Worm (Caenorhabditis elegans) whole organism, L4/young adult: ENCODE data around the gene mdt-22.

Source experiments
- W03F9.2 ChIP-seq: fragments of 150-350 bp; optimal IDR thresholded peaks from 2 replicates; lab custom pipeline; 2014; ENCODE audit warnings: missing biosample characterization, missing genetic modification characterization
- dao-5 ChIP-seq: sonication (generic microtip); optimal IDR thresholded peaks from 2 replicates; lab custom pipeline; 2016; ENCODE audit warnings: missing genotype, missing genetic modification characterization, moderate library complexity, missing compliant biosample characterization
- him-1 ChIP-seq: sonication (generic microtip); optimal IDR thresholded peaks from 2 replicates; lab custom pipeline; 2016; ENCODE audit warnings: missing genotype, missing genetic modification reagents, missing genetic modification characterization, missing compliant biosample characterization

DNA sequence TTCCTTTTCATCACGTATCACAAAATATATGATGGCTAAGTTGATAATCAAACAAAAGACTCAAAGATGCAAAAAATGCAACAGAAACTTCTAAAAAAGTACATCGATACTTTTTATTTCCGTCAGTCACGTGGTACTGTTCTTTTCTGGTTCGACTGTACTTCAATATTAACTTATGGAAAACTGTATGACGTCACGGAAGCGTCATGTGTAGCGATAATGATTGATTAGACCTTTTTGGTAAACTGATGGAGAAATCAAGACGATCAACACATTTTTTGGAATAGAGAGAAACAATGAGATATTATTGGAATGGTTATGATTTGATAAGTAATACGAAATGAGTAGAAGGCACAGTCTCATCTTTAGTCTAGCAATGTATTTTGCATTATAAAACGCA, 6.8 kb upstream of the mdt-22 start:
- TF ChIP-seq dao-5 (tag; lab: Kevin White, UChicago) = no peak
- TF ChIP-seq him-1 (tag; lab: Kevin White, UChicago) = no peak
- no peak for TF ChIP-seq W03F9.2 (tag; lab: Kevin White, UChicago)
